Fruit fly (Drosophila melanogaster) whole organism, wandering third instar larva: Measurements from ENCODE around the gene Mur29B.

Experiments used
- Abd-B ChIP-seq: fragments of >200 bp; optimal IDR thresholded peaks from 2 replicates; lab custom pipeline; 2017; ENCODE audit warnings: missing biosample characterization, missing genetic modification characterization
- CG32264 ChIP-seq: fragments of 200-800 bp; sonication (Bioruptor generic); optimal IDR thresholded peaks from 2 replicates; lab custom pipeline; 2016; ENCODE audit warnings: missing biosample characterization, missing genetic modification characterization
- CG9705 ChIP-seq: fragments of 200-800 bp; sonication (Bioruptor generic); optimal IDR thresholded peaks from 2 replicates; lab custom pipeline; 2018; ENCODE audit warnings: missing biosample characterization, mild to moderate bottlenecking, missing genetic modification characterization
- Dif ChIP-seq: fragments of 200-275, 200-300 bp; sonication (Bioruptor generic); optimal IDR thresholded peaks from 2 replicates; lab custom pipeline; 2018; ENCODE audit warnings: missing biosample characterization, missing genetic modification characterization; ENCODE audit not compliant: partially characterized antibody
- Jra ChIP-seq: sonication (Bioruptor generic); optimal IDR thresholded peaks from 2 replicates; lab custom pipeline; 2016; ENCODE audit warnings: missing biosample characterization, missing genetic modification characterization
- Myc ChIP-seq: fragments of >200 bp; optimal IDR thresholded peaks from 2 replicates; lab custom pipeline; 2017
- OdsH ChIP-seq: fragments of 200-800 bp; sonication (Bioruptor generic); optimal IDR thresholded peaks from 2 replicates; lab custom pipeline; 2016; ENCODE audit warnings: missing biosample characterization, mild to moderate bottlenecking, missing genetic modification characterization
- br ChIP-seq: fragments of 200-800 bp; sonication (Bioruptor generic); optimal IDR thresholded peaks from 2 replicates; lab custom pipeline; 2016; ENCODE audit warnings: missing biosample characterization, missing genetic modification characterization
- fru ChIP-seq: fragments of 200-800 bp; sonication (Bioruptor generic); optimal IDR thresholded peaks from 3 replicates; lab custom pipeline; 2016; ENCODE audit warnings: missing biosample characterization, mild to moderate bottlenecking, missing genetic modification characterization
- h ChIP-seq: fragments of 200-800 bp; sonication (Bioruptor generic); optimal IDR thresholded peaks from 3 replicates; lab custom pipeline; 2016; ENCODE audit warnings: missing biosample characterization, mild to moderate bottlenecking, missing genetic modification characterization
- pan ChIP-seq: fragments of >200 bp; optimal IDR thresholded peaks from 2 replicates; lab custom pipeline; 2017
- sage ChIP-seq: fragments of 200-800 bp; sonication (Bioruptor generic); optimal IDR thresholded peaks from 2 replicates; lab custom pipeline; 2016; ENCODE audit warnings: missing biosample characterization, mild to moderate bottlenecking, missing genetic modification characterization
- woc ChIP-seq: sonication (Bioruptor generic); optimal IDR thresholded peaks from 2 replicates; lab custom pipeline; 2016; ENCODE audit warnings: missing biosample characterization, mild to moderate bottlenecking, missing genetic modification characterization

dm6 chr2L:8311741-8312140 lies 40.2 kb upstream of the Mur29B start:
- TF ChIP-seq Dif (no peak), woc (GFP tag; lab: Kevin White, UChicago) (no peak), sage (GFP tag; lab: Kevin White, UChicago) (no peak), h (GFP tag; lab: Kevin White, UChicago) (no peak), pan (lab: Kevin White, UChicago) (no peak), Myc (lab: Kevin White, UChicago) (no peak), Abd-B (GFP tag; lab: Kevin White, UChicago) (no peak), OdsH (no peak), CG9705 (GFP tag; lab: Kevin White, UChicago) (no peak), CG32264 (GFP tag; lab: Kevin White, UChicago) (no peak), br (GFP tag; lab: Kevin White, UChicago) (no peak), Jra (GFP tag; lab: Kevin White, UChicago) (no peak), fru (GFP tag; lab: Kevin White, UChicago) (no peak)
